Worm (Caenorhabditis elegans) whole organism, late embryonic: ENCODE results near the gene lgc-43.

ENCODE experiments used
- C38D4.7 ChIP-seq: fragments of 200-800 bp; sonication (Bioruptor generic); optimal IDR thresholded peaks from 2 replicates; lab custom pipeline; 2018; ENCODE audit warnings: mild to moderate bottlenecking, missing genetic modification characterization, moderate library complexity, missing compliant biosample characterization
- K02D7.2 ChIP-seq: sonication (generic microtip); optimal IDR thresholded peaks from 2 replicates; lab custom pipeline; 2017; ENCODE audit warnings: mild to moderate bottlenecking, missing genetic modification characterization, missing compliant biosample characterization
- K09A11.1 ChIP-seq: sonication (generic microtip); optimal IDR thresholded peaks from 2 replicates; lab custom pipeline; 2017; ENCODE audit warnings: antibody characterized with exemption, mild to moderate bottlenecking, missing genetic modification characterization, missing compliant biosample characterization; ENCODE audit not compliant: insufficient read depth
- T23F11.4 ChIP-seq: fragments of 200-800 bp; sonication (Bioruptor generic); optimal IDR thresholded peaks from 2 replicates; lab custom pipeline; 2018; ENCODE audit warnings: mild to moderate bottlenecking, missing genetic modification characterization, missing compliant biosample characterization
- Y22D7AL.16 ChIP-seq: sonication (generic microtip); optimal IDR thresholded peaks from 2 replicates; lab custom pipeline; 2016; ENCODE audit warnings: missing genetic modification characterization, missing compliant biosample characterization
- ahr-1 ChIP-seq: sonication (generic microtip); optimal IDR thresholded peaks from 2 replicates; lab custom pipeline; 2016; ENCODE audit warnings: missing genetic modification characterization, missing compliant biosample characterization
- ceh-14 ChIP-seq: sonication (generic microtip); optimal IDR thresholded peaks from 2 replicates; lab custom pipeline; 2016; ENCODE audit warnings: missing genotype, missing genetic modification characterization, missing compliant biosample characterization
- ceh-19 ChIP-seq: fragments of 200-800 bp; sonication (Bioruptor generic); optimal IDR thresholded peaks from 2 replicates; lab custom pipeline; 2018; ENCODE audit warnings: mild to moderate bottlenecking, missing genetic modification characterization, missing compliant biosample characterization
- ceh-2 ChIP-seq: sonication (generic microtip); optimal IDR thresholded peaks from 2 replicates; lab custom pipeline; 2016; ENCODE audit warnings: missing genotype, missing genetic modification characterization, missing compliant biosample characterization
- ceh-24 ChIP-seq: sonication (generic microtip); optimal IDR thresholded peaks from 2 replicates; lab custom pipeline; 2016; ENCODE audit warnings: mild to moderate bottlenecking, missing genetic modification characterization, missing compliant biosample characterization
- ceh-31 ChIP-seq: sonication (generic microtip); optimal IDR thresholded peaks from 2 replicates; lab custom pipeline; 2016; ENCODE audit warnings: missing genetic modification characterization, missing compliant biosample characterization
- ceh-45 ChIP-seq: fragments of 200-800 bp; sonication (Bioruptor generic); IDR thresholded peaks from 2 replicates; pipeline ENCODE4 v1.3.6; 2022; ENCODE audit warnings: missing genetic modification reagents, missing genetic modification characterization, missing compliant biosample characterization
- ceh-48 ChIP-seq: sonication (generic microtip); optimal IDR thresholded peaks from 2 replicates; lab custom pipeline; 2016; ENCODE audit warnings: missing genetic modification characterization, inconsistent platforms, missing compliant biosample characterization
- ceh-6 ChIP-seq: fragments of 200-800 bp; sonication (Bioruptor generic); optimal IDR thresholded peaks from 2 replicates; lab custom pipeline; 2018; ENCODE audit warnings: mild to moderate bottlenecking, missing genetic modification characterization, missing compliant biosample characterization
- ceh-9 ChIP-seq: sonication (generic microtip); optimal IDR thresholded peaks from 2 replicates; lab custom pipeline; 2016; ENCODE audit warnings: mild to moderate bottlenecking, missing genetic modification characterization, inconsistent platforms, missing compliant biosample characterization
- che-1 ChIP-seq: sonication (generic microtip); optimal IDR thresholded peaks from 2 replicates; lab custom pipeline; 2016; ENCODE audit warnings: mild to moderate bottlenecking, missing genetic modification characterization, missing compliant biosample characterization
- dve-1 ChIP-seq: sonication (generic microtip); optimal IDR thresholded peaks from 2 replicates; lab custom pipeline; 2017; ENCODE audit warnings: antibody characterized with exemption, mild to moderate bottlenecking, missing genetic modification characterization, missing compliant biosample characterization
- elt-4 ChIP-seq: sonication (generic microtip); optimal IDR thresholded peaks from 2 replicates; lab custom pipeline; 2016; ENCODE audit warnings: missing genetic modification characterization, missing compliant biosample characterization
- ets-4 ChIP-seq: sonication (generic microtip); optimal IDR thresholded peaks from 2 replicates; lab custom pipeline; 2016; ENCODE audit warnings: missing genetic modification characterization, missing compliant biosample characterization
- eyg-1 ChIP-seq: sonication (generic microtip); optimal IDR thresholded peaks from 2 replicates; lab custom pipeline; 2016; ENCODE audit warnings: missing genotype, missing genetic modification characterization, missing compliant biosample characterization
- gmeb-2 ChIP-seq: sonication (generic microtip); optimal IDR thresholded peaks from 2 replicates; lab custom pipeline; 2016; ENCODE audit warnings: missing genetic modification characterization, inconsistent platforms, missing compliant biosample characterization
- hlh-13 ChIP-seq: fragments of 200-800 bp; sonication (Bioruptor generic); optimal IDR thresholded peaks from 2 replicates; lab custom pipeline; 2018; ENCODE audit warnings: mild to moderate bottlenecking, missing genetic modification characterization, missing compliant biosample characterization
- hlh-6 ChIP-seq: sonication (generic microtip); optimal IDR thresholded peaks from 2 replicates; lab custom pipeline; 2016; ENCODE audit warnings: missing genotype, missing genetic modification characterization, missing compliant biosample characterization
- hlh-8 ChIP-seq: sonication (generic microtip); optimal IDR thresholded peaks from 2 replicates; lab custom pipeline; 2016; ENCODE audit warnings: missing genotype, missing genetic modification characterization, missing compliant biosample characterization
- nfya-1 ChIP-seq: sonication (generic microtip); optimal IDR thresholded peaks from 2 replicates; lab custom pipeline; 2017; ENCODE audit warnings: missing genetic modification characterization, mild to moderate bottlenecking, missing compliant biosample characterization, antibody characterized with exemption, moderate library complexity
- nhr-11 ChIP-seq: fragments of 150-350 bp; optimal IDR thresholded peaks from 2 replicates; lab custom pipeline; 2014; ENCODE audit warnings: missing biosample characterization, missing genetic modification characterization
- npax-4 ChIP-seq: sonication (generic microtip); optimal IDR thresholded peaks from 2 replicates; lab custom pipeline; 2016; ENCODE audit warnings: missing genetic modification characterization, missing compliant biosample characterization
- pat-9 ChIP-seq: fragments of 200-800 bp; sonication (Bioruptor generic); optimal IDR thresholded peaks from 2 replicates; lab custom pipeline; 2018; ENCODE audit warnings: mild to moderate bottlenecking, missing genetic modification characterization, moderate library complexity, missing compliant biosample characterization
- pax-1 ChIP-seq: fragments of 150-350 bp; optimal IDR thresholded peaks from 2 replicates; lab custom pipeline; 2014; ENCODE audit warnings: missing biosample characterization, missing genetic modification characterization
- pha-2 ChIP-seq: sonication (generic microtip); optimal IDR thresholded peaks from 2 replicates; lab custom pipeline; 2017; ENCODE audit warnings: mild to moderate bottlenecking, missing genetic modification characterization, missing compliant biosample characterization
- pqm-1 ChIP-seq: sonication (generic microtip); optimal IDR thresholded peaks from 2 replicates; lab custom pipeline; 2016; ENCODE audit warnings: missing genetic modification characterization, missing compliant biosample characterization
- pros-1 ChIP-seq: fragments of 150-350 bp; optimal IDR thresholded peaks from 2 replicates; lab custom pipeline; 2014; ENCODE audit warnings: missing biosample characterization, missing genetic modification reagents, missing genetic modification characterization
- sdc-2 ChIP-seq: sonication (generic microtip); optimal IDR thresholded peaks from 2 replicates; lab custom pipeline; 2016; ENCODE audit warnings: missing genotype, missing genetic modification characterization, missing compliant biosample characterization
- syd-9 ChIP-seq: sonication (generic microtip); optimal IDR thresholded peaks from 2 replicates; lab custom pipeline; 2016; ENCODE audit warnings: mild to moderate bottlenecking, missing genetic modification characterization, moderate library complexity, missing compliant biosample characterization
- tbx-7 ChIP-seq: sonication (generic microtip); optimal IDR thresholded peaks from 2 replicates; lab custom pipeline; 2016; ENCODE audit warnings: missing genotype, missing genetic modification characterization, missing compliant biosample characterization
- ttx-3 ChIP-seq: sonication (generic microtip); optimal IDR thresholded peaks from 2 replicates; lab custom pipeline; 2016; ENCODE audit warnings: missing genetic modification reagents, missing genetic modification characterization, missing compliant biosample characterization
- unc-55 ChIP-seq: sonication (generic microtip); optimal IDR thresholded peaks from 2 replicates; lab custom pipeline; 2017; ENCODE audit warnings: missing biosample characterization, missing genetic modification reagents, missing genetic modification characterization

Gene lgc-43

ce11 chrIV:10542283-10542682 is 36.2 kb upstream of the lgc-43 start:
- TF ChIP-seq ets-4 (tag; lab: Kevin White, UChicago) (no peak), elt-4 (tag; lab: Kevin White, UChicago) (no peak), ahr-1 (tag; lab: Kevin White, UChicago) (no peak), ceh-14 (tag; lab: Kevin White, UChicago) (no peak), ceh-31 (tag; lab: Kevin White, UChicago) (no peak), hlh-13 (GFP tag; lab: Kevin White, UChicago) (no peak), pqm-1 (tag; lab: Kevin White, UChicago) (no peak), Y22D7AL.16 (tag; lab: Kevin White, UChicago) (no peak), K09A11.1 (tag; lab: Kevin White, UChicago) (no peak), sdc-2 (tag; lab: Kevin White, UChicago) (no peak), ceh-24 (no peak), eyg-1 (no peak), nhr-11 (no peak), ceh-19 (no peak), syd-9 (tag; lab: Kevin White, UChicago) (no peak), ttx-3 (tag; lab: Kevin White, UChicago) (no peak)

DNA sequence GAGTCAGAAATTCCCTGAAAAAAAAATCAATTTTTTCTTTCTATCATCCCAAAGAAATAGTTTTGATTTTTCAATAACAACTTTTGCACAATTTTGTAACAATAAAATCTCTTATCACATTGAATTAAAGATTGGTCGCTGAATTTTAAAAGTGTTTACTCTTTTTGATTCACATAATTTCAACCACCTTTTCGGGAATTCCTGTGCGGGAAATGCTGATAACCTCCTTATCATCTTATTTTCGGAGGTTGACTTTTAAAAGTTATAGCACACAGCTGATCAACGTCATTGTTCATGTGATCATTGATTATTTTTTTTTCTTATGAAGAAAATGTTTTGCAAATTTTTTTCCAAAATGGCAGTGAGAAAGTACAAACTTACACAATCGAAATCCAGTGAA is 35.1 kb upstream of the lgc-43 start:
- TF ChIP-seq npax-4 (no peak), ceh-2 (tag; lab: Kevin White, UChicago) (no peak), dve-1 (tag; lab: Kevin White, UChicago) (no peak), gmeb-2 (tag; lab: Kevin White, UChicago) (no peak), ceh-14 (tag; lab: Kevin White, UChicago) (no peak), ceh-45 (GFP tag; lab: Robert Waterston, UW) (no peak), ceh-9 (tag; lab: Kevin White, UChicago) (no peak), C38D4.7 (GFP tag; lab: Kevin White, UChicago) (no peak), tbx-7 (tag; lab: Kevin White, UChicago) (no peak), pros-1 (tag; lab: Kevin White, UChicago) (no peak), pat-9 (tag; lab: Kevin White, UChicago) (no peak), nfya-1 (tag; lab: Kevin White, UChicago) (no peak), pha-2 (tag; lab: Kevin White, UChicago) (no peak), ceh-31 (tag; lab: Kevin White, UChicago) (no peak), K02D7.2 (tag; lab: Kevin White, UChicago) (no peak), hlh-6 (tag; lab: Kevin White, UChicago) (no peak)

- no peak for TF ChIP-seq npax-4
- TF ChIP-seq pqm-1 (tag; lab: Kevin White, UChicago), result no peak
- TF ChIP-seq ttx-3 (tag; lab: Kevin White, UChicago), result no peak
- TF ChIP-seq unc-55 (GFP tag; lab: Kevin White, UChicago), result no peak
- TF ChIP-seq ceh-31 (tag; lab: Kevin White, UChicago), result no peak
- no peak for TF ChIP-seq pax-1 (tag; lab: Kevin White, UChicago)
- TF ChIP-seq T23F11.4 (GFP tag; lab: Kevin White, UChicago), result no peak
- TF ChIP-seq ceh-6 (GFP tag; lab: Kevin White, UChicago), result no peak
- no peak for TF ChIP-seq ceh-48 (tag; lab: Kevin White, UChicago)
- TF ChIP-seq C38D4.7 (GFP tag; lab: Kevin White, UChicago), result no peak
- TF ChIP-seq che-1, result no peak
- no peak for TF ChIP-seq hlh-8 (tag; lab: Kevin White, UChicago)
- TF ChIP-seq, all 69 proteins: peak for 0
Measured at ce11 chrIV:10545038-10545437, 33.4 kb upstream of the lgc-43 start, which contains the start of gene T07G12.5. T07G12.5 (minus strand) TSS chrIV:10545138.
